Fruit fly (Drosophila melanogaster): ENCODE results near the gene VAChT.

The VAChT gene

DNA sequence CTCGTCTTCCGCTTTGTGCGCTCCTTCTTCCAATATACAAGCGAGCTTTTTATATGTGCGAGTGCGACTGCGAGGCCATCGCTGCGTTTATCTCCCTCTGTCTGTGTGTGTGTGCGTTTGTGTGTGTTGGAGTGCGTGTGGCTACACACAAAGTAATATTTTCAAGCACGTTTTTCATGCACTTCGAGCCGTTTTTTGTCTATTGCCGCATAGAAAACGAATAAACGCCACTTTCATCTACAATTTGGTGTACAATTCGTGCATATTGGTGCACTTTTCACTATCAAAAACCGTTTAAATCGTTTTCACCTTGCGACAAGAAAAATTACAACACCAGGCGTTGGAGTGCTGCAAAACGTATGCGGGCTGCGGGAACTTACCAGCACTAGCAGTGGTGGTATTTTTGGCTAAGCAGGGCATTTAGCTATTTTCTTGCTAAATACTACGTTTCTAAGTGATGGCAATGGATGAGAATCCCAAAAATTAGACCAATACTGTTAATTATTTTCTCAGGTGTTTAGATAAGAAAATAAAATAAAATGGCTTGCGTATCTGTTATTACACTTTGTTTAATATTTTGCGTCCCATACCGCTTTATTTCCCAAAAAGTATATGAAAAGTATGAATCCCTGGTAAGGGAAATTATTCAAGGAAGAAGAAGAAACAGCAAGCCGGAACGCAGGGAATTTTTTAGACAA lies 46.2 kb upstream of the VAChT start, which contains the start of the genes CG31224 and CstF64 (continued):
- TF ChIP-seq sr (GFP tag; IDR thresholded peaks at IDR 0.05) (0 out of 3 replicates have a peak, but pooled peaks have one; percentile 4), tup (GFP tag; optimal IDR thresholded peaks at IDR 0.05) (peak; percentile 71), inv (GFP tag; IDR thresholded peaks at IDR 0.05; ENCODE audit: partially characterized antibody) (no peak), Hand (GFP tag; optimal IDR thresholded peaks at IDR 0.05) (no peak), D19A (tag; optimal IDR thresholded peaks at IDR 0.05) (no peak), CG15073 (GFP tag; optimal IDR thresholded peaks at IDR 0.05) (no peak), CG12299 (tag; optimal IDR thresholded peaks at IDR 0.05) (peak; percentile 54), salm (tag; optimal IDR thresholded peaks at IDR 0.05) (peak; percentile 36), gfzf (GFP tag; optimal IDR thresholded peaks at IDR 0.05) (peak; percentile 55), az2 (GFP tag; optimal IDR thresholded peaks at IDR 0.05) (peak; percentile 83), bab2 (GFP tag; optimal IDR thresholded peaks at IDR 0.05) (peak; percentile 87), CG3163 (GFP tag; optimal IDR thresholded peaks at IDR 0.05) (peak; percentile 69), ems (GFP tag; optimal IDR thresholded peaks at IDR 0.05) (peak; percentile 90), CG16815 (GFP tag; optimal IDR thresholded peaks at IDR 0.05) (peak; percentile 79), Ptx1 (GFP tag; IDR thresholded peaks at IDR 0.05) (peak; percentile 85), CG5953 (GFP tag; IDR thresholded peaks at IDR 0.05) (peak; percentile 55; the same call in 1 of the 2 replicates), dysf (GFP tag; IDR thresholded peaks at IDR 0.05) (peak; percentile 80), repo (GFP tag; optimal IDR thresholded peaks at IDR 0.05) (peak; percentile 82), CG4820 (GFP tag; optimal IDR thresholded peaks at IDR 0.05) (peak; percentile 79), B-H1 (GFP tag; IDR thresholded peaks at IDR 0.05) (peak; percentile 78), CG3281 (GFP tag; optimal IDR thresholded peaks at IDR 0.05) (peak; percentile 85), Oli (tag; optimal IDR thresholded peaks at IDR 0.05) (peak; percentile 64), CG34376 (GFP tag; optimal IDR thresholded peaks at IDR 0.05) (peak; percentile 76), bcd (GFP tag; optimal IDR thresholded peaks at IDR 0.05) (peak; percentile 79), ftz-f1 (GFP tag; optimal IDR thresholded peaks at IDR 0.05) (peak; percentile 89), odd (GFP tag; optimal IDR thresholded peaks at IDR 0.05) (no peak), hb (GFP tag; IDR thresholded peaks at IDR 0.05; ENCODE audit: partially characterized antibody) (no peak), crol (GFP tag; IDR thresholded peaks at IDR 0.05) (no peak; the same call in 1 of the 2 replicates), klu (GFP tag; IDR thresholded peaks at IDR 0.05) (peak; percentile 72), Deaf1 (tag; optimal IDR thresholded peaks at IDR 0.05) (no peak), Dp (GFP tag; optimal IDR thresholded peaks at IDR 0.05) (peak; percentile 23), Optix (GFP tag; IDR thresholded peaks at IDR 0.05) (peak; percentile 56; the same call in 1 of the 3 replicates), tio (GFP tag; optimal IDR thresholded peaks at IDR 0.05) (no peak), CG17612 (GFP tag; IDR thresholded peaks at IDR 0.05) (no peak), Xbp1 (GFP tag; optimal IDR thresholded peaks at IDR 0.05) (peak; percentile 87), dmrt99B (tag; optimal IDR thresholded peaks at IDR 0.05) (no peak), CG11085 (GFP tag; IDR thresholded peaks at IDR 0.05) (peak; percentile 80), esg (GFP tag; conservative IDR thresholded peaks at IDR 0.05) (peak; percentile 68), nerfin-2 (GFP tag; IDR thresholded peaks at IDR 0.05; ENCODE audit: partially characterized antibody) (no peak), Drgx (GFP tag; IDR thresholded peaks at IDR 0.05) (peak; percentile 63), CG7271 (tag; optimal IDR thresholded peaks at IDR 0.05) (peak; percentile 3), CG6854 (GFP tag; optimal IDR thresholded peaks at IDR 0.05) (peak; percentile 27), pan (optimal IDR thresholded peaks at IDR 0.05) (no peak), pan (GFP tag; optimal IDR thresholded peaks at IDR 0.05 in 1 of 2, IDR thresholded peaks at IDR 0.05 in 1 of 2) (peak in 1 of 2 experiments; percentile 90), NC2β (GFP tag; optimal IDR thresholded peaks at IDR 0.05) (peak; percentile 88), CG32532 (GFP tag; IDR thresholded peaks at IDR 0.05) (peak; percentile 86), ro (GFP tag; IDR thresholded peaks at IDR 0.05) (peak; percentile 68), ewg (GFP tag; optimal IDR thresholded peaks at IDR 0.05) (peak; percentile 70), fd64A (GFP tag; optimal IDR thresholded peaks at IDR 0.05) (peak; percentile 60), so (GFP tag; IDR thresholded peaks at IDR 0.05) (peak; percentile 76)

Measured in whole organism, embryonic.